Fruit fly (Drosophila melanogaster) whole organism, embryonic: Measurements from ENCODE around the gene CG42671.

Experiments
- CG1024 ChIP-seq: fragments of 200-800 bp; sonication (Bioruptor generic); IDR thresholded peaks from 2 replicates; pipeline ENCODE4 v1.3.6; 2022; ENCODE audit warnings: missing biosample characterization, missing genetic modification characterization
- CG12659 ChIP-seq: fragments of 200-800 bp; sonication (Bioruptor generic); optimal IDR thresholded peaks from 3 replicates; lab custom pipeline; 2017; ENCODE audit warnings: mild to moderate bottlenecking, missing biosample characterization, missing genetic modification reagents, missing genetic modification characterization
- CG13123 ChIP-seq: fragments of 200-800 bp; sonication (Bioruptor generic); optimal IDR thresholded peaks from 2 replicates; lab custom pipeline; 2016; ENCODE audit warnings: missing biosample characterization, missing genetic modification characterization
- CG14965 ChIP-seq: fragments of 200-800 bp; sonication (Bioruptor generic); optimal IDR thresholded peaks from 2 replicates; lab custom pipeline; 2016; ENCODE audit warnings: missing biosample characterization, missing genetic modification characterization, borderline replicate concordance
- CG2116 ChIP-seq: fragments of 200-800 bp; sonication (Bioruptor generic); optimal IDR thresholded peaks from 3 replicates; lab custom pipeline; 2018; ENCODE audit warnings: missing biosample characterization, mild to moderate bottlenecking, missing genetic modification characterization
- CG2678 ChIP-seq: fragments of 200-800 bp; sonication (Bioruptor generic); optimal IDR thresholded peaks from 3 replicates; lab custom pipeline; 2019; ENCODE audit warnings: missing biosample characterization, mild to moderate bottlenecking, missing genetic modification characterization, moderate library complexity
- CG31224 ChIP-seq: fragments of 200-800 bp; sonication (Bioruptor generic); IDR thresholded peaks from 2 replicates; pipeline ENCODE4 v1.3.6; 2022; ENCODE audit warnings: missing biosample characterization, missing genetic modification characterization
- CG31388 ChIP-seq: fragments of 200-800 bp; sonication (Bioruptor generic); optimal IDR thresholded peaks from 2 replicates; lab custom pipeline; 2016; ENCODE audit warnings: missing biosample characterization, missing genetic modification characterization
- CG6813 ChIP-seq: fragments of 200-800 bp; sonication (Bioruptor generic); optimal IDR thresholded peaks from 2 replicates; lab custom pipeline; 2017; ENCODE audit warnings: missing biosample characterization, missing genetic modification characterization, mild to moderate bottlenecking, moderate library complexity, missing genetic modification reagents
- CG7556 ChIP-seq: fragments of 200-800 bp; sonication (Bioruptor generic); optimal IDR thresholded peaks from 2 replicates; lab custom pipeline; 2017; ENCODE audit warnings: missing biosample characterization, mild to moderate bottlenecking, missing genetic modification characterization
- CG7745 ChIP-seq: fragments of 200-800 bp; sonication (Bioruptor generic); optimal IDR thresholded peaks from 2 replicates; lab custom pipeline; 2018; ENCODE audit warnings: missing biosample characterization, mild to moderate bottlenecking, missing genetic modification characterization, moderate library complexity
- CG9437 ChIP-seq: fragments of 200-800 bp; sonication (Bioruptor generic); optimal IDR thresholded peaks from 2 replicates; lab custom pipeline; 2018; ENCODE audit warnings: missing biosample characterization, mild to moderate bottlenecking, missing genetic modification characterization
- Doc2 ChIP-seq: fragments of 200-800 bp; sonication (Bioruptor generic); IDR thresholded peaks from 2 replicates; pipeline ENCODE4 v1.3.6; 2022; ENCODE audit warnings: missing biosample characterization, missing genetic modification characterization
- ERR ChIP-seq: fragments of 200-800 bp; sonication (Bioruptor generic); optimal IDR thresholded peaks from 2 replicates; lab custom pipeline; 2016; ENCODE audit warnings: missing biosample characterization, missing genetic modification characterization
- Ets97D ChIP-seq: fragments of 200-800 bp; sonication (Bioruptor generic); optimal IDR thresholded peaks from 3 replicates; lab custom pipeline; 2016; ENCODE audit warnings: missing biosample characterization, missing genetic modification characterization
- Mad ChIP-seq: fragments of 200-800 bp; sonication (Bioruptor generic); optimal IDR thresholded peaks from 2 replicates; lab custom pipeline; 2016; ENCODE audit warnings: missing biosample characterization, missing genetic modification characterization
- Meics ChIP-seq: fragments of 200-800 bp; sonication (Bioruptor generic); optimal IDR thresholded peaks from 2 replicates; lab custom pipeline; 2017; ENCODE audit warnings: missing biosample characterization, mild to moderate bottlenecking, missing genetic modification characterization
- NC2α ChIP-seq: fragments of 200-800 bp; sonication (Bioruptor generic); optimal IDR thresholded peaks from 2 replicates; lab custom pipeline; 2016; ENCODE audit warnings: missing biosample characterization, missing genetic modification characterization
- Scr ChIP-seq: fragments of 200-800 bp; sonication (Bioruptor generic); IDR thresholded peaks from 2 replicates; pipeline ENCODE4 v1.3.6; 2022; ENCODE audit warnings: missing biosample characterization, missing genetic modification characterization; ENCODE audit not compliant: partially characterized antibody
- Sox102F ChIP-seq: fragments of 200-800 bp; sonication (Bioruptor generic); optimal IDR thresholded peaks from 2 replicates; lab custom pipeline; 2018; ENCODE audit warnings: missing biosample characterization, mild to moderate bottlenecking, missing genetic modification characterization, moderate library complexity
- Spps ChIP-seq: fragments of 200-800 bp; sonication (Bioruptor generic); optimal IDR thresholded peaks from 2 replicates; lab custom pipeline; 2018; ENCODE audit warnings: missing biosample characterization, mild to moderate bottlenecking, missing genetic modification characterization
- Tbp ChIP-seq: fragments of >200 bp; optimal IDR thresholded peaks from 2 replicates; lab custom pipeline; 2018; ENCODE audit warnings: missing biosample characterization, missing genetic modification characterization
- Trl ChIP-seq, 3 experiments: fragments of >200 bp in 2 of 3; fragments of 200-800 bp in 1 of 3; sonication (Bioruptor generic) in 1 of 3; optimal IDR thresholded peaks; 2 replicates in 1 of 3; 3 replicates in 2 of 3; lab custom pipeline; 2016 to 2017; ENCODE audit warnings: missing biosample characterization in 1 of 3, missing genetic modification characterization in 1 of 3
- Xbp1 ChIP-seq: fragments of 200-800 bp; sonication (Bioruptor generic); optimal IDR thresholded peaks from 3 replicates; lab custom pipeline; 2016; ENCODE audit warnings: missing biosample characterization, mild to moderate bottlenecking, missing genetic modification characterization
- ase ChIP-seq: fragments of 200-800 bp; sonication (Bioruptor generic); IDR thresholded peaks from 3 replicates; pipeline ENCODE4 v1.3.6; 2022; ENCODE audit warnings: missing biosample characterization, missing genetic modification characterization
- crol ChIP-seq: fragments of 200-800 bp; sonication (Bioruptor generic); IDR thresholded peaks from 2 replicates; pipeline ENCODE4 v1.3.6; 2022; ENCODE audit warnings: missing biosample characterization, missing genetic modification characterization
- dpn ChIP-seq, 2 experiments: fragments of 200-800 bp; sonication (Bioruptor generic); optimal IDR thresholded peaks; 3 replicates each; lab custom pipeline; 2016; ENCODE audit warnings: missing biosample characterization in 2 of 2, missing genetic modification characterization in 2 of 2
- esg ChIP-seq: fragments of 200-800 bp; sonication (Bioruptor generic); conservative IDR thresholded peaks from 2 replicates; pipeline ENCODE4 v1.3.6; 2022; ENCODE audit warnings: missing biosample characterization, missing genetic modification characterization
- ewg ChIP-seq: fragments of 200-800 bp; sonication (Bioruptor generic); optimal IDR thresholded peaks from 3 replicates; lab custom pipeline; 2017; ENCODE audit warnings: mild to moderate bottlenecking, missing biosample characterization, missing genetic modification reagents, missing genetic modification characterization
- ftz-f1 ChIP-seq: fragments of 200-800 bp; sonication (Bioruptor generic); optimal IDR thresholded peaks from 2 replicates; lab custom pipeline; 2016; ENCODE audit warnings: missing biosample characterization, missing genetic modification characterization
- fu2 ChIP-seq: fragments of 200-800 bp; sonication (Bioruptor generic); optimal IDR thresholded peaks from 2 replicates; lab custom pipeline; 2016; ENCODE audit warnings: missing biosample characterization, missing genetic modification characterization
- gem ChIP-seq: fragments of 200-800 bp; sonication (Bioruptor generic); optimal IDR thresholded peaks from 2 replicates; lab custom pipeline; 2019; ENCODE audit warnings: missing biosample characterization, mild to moderate bottlenecking, missing genetic modification characterization, moderate library complexity
- gt ChIP-seq: fragments of 200-800 bp; sonication (Bioruptor generic); IDR thresholded peaks from 2 replicates; pipeline ENCODE4 v1.3.6; 2022; ENCODE audit warnings: missing biosample characterization, missing genetic modification characterization
- insv ChIP-seq, 2 experiments: fragments of 200-800 bp; sonication (Bioruptor generic); optimal IDR thresholded peaks; 3 replicates each; lab custom pipeline; 2016 to 2018; ENCODE audit warnings: missing biosample characterization in 2 of 2, missing genetic modification characterization in 2 of 2
- lola ChIP-seq, 3 experiments: fragments of >200 bp in 2 of 3; fragments of 200-800 bp in 1 of 3; sonication (Bioruptor generic) in 1 of 3; optimal IDR thresholded peaks; 2 replicates each; lab custom pipeline; 2017 to 2019; ENCODE audit warnings: missing biosample characterization in 3 of 3, missing genetic modification characterization in 3 of 3, mild to moderate bottlenecking in 1 of 3, moderate library complexity in 1 of 3
- odd ChIP-seq: fragments of 200-800 bp; sonication (Bioruptor generic); optimal IDR thresholded peaks from 2 replicates; lab custom pipeline; 2017; ENCODE audit warnings: missing biosample characterization, mild to moderate bottlenecking, missing genetic modification characterization
- pita ChIP-seq: fragments of 200-800 bp; sonication (Bioruptor generic); optimal IDR thresholded peaks from 2 replicates; lab custom pipeline; 2017; ENCODE audit warnings: missing biosample characterization, mild to moderate bottlenecking, missing genetic modification characterization
- prd ChIP-seq, 3 experiments: fragments of >200 bp in 2 of 3; fragments of 200-800 bp in 1 of 3; sonication (Bioruptor generic) in 1 of 3; optimal IDR thresholded peaks in 2 of 3; IDR thresholded peaks in 1 of 3; 2 replicates in 2 of 3; 3 replicates in 1 of 3; pipeline versions ENCODE4 v1.3.6 to Lab custom; 2017 to 2022; ENCODE audit warnings: missing biosample characterization in 1 of 3, missing genetic modification characterization in 1 of 3
- run ChIP-seq: fragments of 200-800 bp; sonication (Bioruptor generic); optimal IDR thresholded peaks from 3 replicates; lab custom pipeline; 2018; ENCODE audit warnings: missing biosample characterization, mild to moderate bottlenecking, missing genetic modification characterization
- sens-2 ChIP-seq: fragments of 200-800 bp; sonication (Bioruptor generic); IDR thresholded peaks from 2 replicates; pipeline ENCODE4 v1.3.6; 2022; ENCODE audit warnings: missing biosample characterization, missing genetic modification characterization
- sisA ChIP-seq: fragments of 200-800 bp; sonication (Bioruptor generic); IDR thresholded peaks from 2 replicates; pipeline ENCODE4 v1.3.6; 2022; ENCODE audit warnings: missing biosample characterization, missing genetic modification characterization
- slou ChIP-seq: fragments of 200-800 bp; sonication (Bioruptor generic); optimal IDR thresholded peaks from 3 replicates; lab custom pipeline; 2016; ENCODE audit warnings: missing biosample characterization, missing genetic modification characterization
- slp2 ChIP-seq: fragments of 200-800 bp; sonication (Bioruptor generic); optimal IDR thresholded peaks from 2 replicates; lab custom pipeline; 2016; ENCODE audit warnings: missing biosample characterization, missing genetic modification characterization
- so ChIP-seq: fragments of 200-800 bp; sonication (Bioruptor generic); IDR thresholded peaks from 3 replicates; pipeline ENCODE4 v1.3.6; 2022; ENCODE audit warnings: missing biosample characterization, missing genetic modification characterization
- sob ChIP-seq: fragments of 200-800 bp; sonication (Bioruptor generic); IDR thresholded peaks from 2 replicates; pipeline ENCODE4 v1.3.6; 2022; ENCODE audit warnings: missing biosample characterization, missing genetic modification characterization
- stwl ChIP-seq: fragments of 200-800 bp; sonication (Bioruptor generic); optimal IDR thresholded peaks from 3 replicates; lab custom pipeline; 2018; ENCODE audit warnings: missing biosample characterization, mild to moderate bottlenecking, missing genetic modification characterization, moderate library complexity
- toy ChIP-seq: fragments of 200-800 bp; sonication (Bioruptor generic); IDR thresholded peaks from 2 replicates; pipeline ENCODE4 v1.3.6; 2022; ENCODE audit warnings: missing biosample characterization, missing genetic modification characterization

Gene CG42671

dm6 chr3L:11215244-11216121, 1.2 kb downstream of the CG42671 start (continued):
- TF ChIP-seq crol (GFP tag; lab: Robert Waterston, UW) (peak; percentile 38; the same call in 1 of the 2 replicates), CG9437 (GFP tag; lab: Kevin White, UChicago) (peak; percentile 71), CG2678 (peak; percentile 85), so (GFP tag; lab: Robert Waterston, UW) (peak; percentile 82), CG13123 (GFP tag; lab: Kevin White, UChicago) (peak; percentile 84), CG31388 (GFP tag; lab: Kevin White, UChicago) (peak; percentile 60), sens-2 (peak; percentile 70), CG14965 (peak; percentile 65), sisA (peak; percentile 88), run (tag; lab: Kevin White, UChicago) (peak; percentile 52), slou (peak; percentile 27), slp2 (peak; percentile 83), CG31224 (GFP tag; lab: Robert Waterston, UW) (peak; percentile 88), esg (GFP tag; lab: Robert Waterston, UW) (peak; percentile 78), Trl (optimal IDR thresholded peaks at IDR 0.05; lab: Kevin White, UChicago) (peak; percentile 79 to 98), Trl (GFP tag; optimal IDR thresholded peaks at IDR 0.05; lab: Kevin White, UChicago) (peak; percentile 93), odd (GFP tag; lab: Kevin White, UChicago) (peak; percentile 81), prd (optimal IDR thresholded peaks at IDR 0.05; lab: Kevin White, UChicago) (no peak), prd (GFP tag; IDR thresholded peaks at IDR 0.05; lab: Robert Waterston, UW) (peak; percentile 91), CG2116 (GFP tag; lab: Kevin White, UChicago) (peak; percentile 69), insv (GFP tag; optimal IDR thresholded peaks at IDR 0.05; lab: Kevin White, UChicago) (peak; percentile 69 to 96), toy (GFP tag; lab: Robert Waterston, UW) (peak; percentile 85), sob (GFP tag; lab: Robert Waterston, UW) (peak; percentile 94), Xbp1 (GFP tag; lab: Kevin White, UChicago) (peak; percentile 89), Sox102F (GFP tag; lab: Kevin White, UChicago) (peak; percentile 88), CG1024 (GFP tag; lab: Robert Waterston, UW) (peak; percentile 78), Scr (GFP tag; lab: Robert Waterston, UW) (peak; percentile 12; the same call in 1 of the 2 replicates), Tbp (peak; percentile 44), NC2α (GFP tag; lab: Kevin White, UChicago) (peak; percentile 82), gem (tag; lab: Kevin White, UChicago) (peak; percentile 92), Meics (GFP tag; lab: Kevin White, UChicago) (peak; percentile 91), ERR (GFP tag; lab: Kevin White, UChicago) (peak; percentile 76), pita (GFP tag; lab: Kevin White, UChicago) (no peak), CG7745 (no peak), ftz-f1 (GFP tag; lab: Kevin White, UChicago) (peak; percentile 59), stwl (tag; lab: Kevin White, UChicago) (peak; percentile 27), Ets97D (GFP tag; lab: Kevin White, UChicago) (peak; percentile 62), fu2 (GFP tag; lab: Kevin White, UChicago) (peak; percentile 81), Doc2 (GFP tag; lab: Robert Waterston, UW) (no peak), gt (peak; percentile 29; the same call in 1 of the 2 replicates), ewg (peak; percentile 66), Mad (GFP tag; lab: Kevin White, UChicago) (peak; percentile 64), Spps (tag; lab: Kevin White, UChicago) (peak; percentile 51), CG12659 (GFP tag; lab: Kevin White, UChicago) (peak; percentile 89), CG6813 (GFP tag; lab: Kevin White, UChicago) (peak; percentile 92), CG7556 (GFP tag; lab: Kevin White, UChicago) (peak; percentile 90), lola (GFP tag; optimal IDR thresholded peaks at IDR 0.05; lab: Kevin White, UChicago) (peak in 1 of 3 experiments; percentile 63), ase (GFP tag; lab: Robert Waterston, UW) (peak; percentile 90), dpn (GFP tag; optimal IDR thresholded peaks at IDR 0.05; lab: Kevin White, UChicago) (peak; percentile 87 to 91)
